Fruit fly (Drosophila melanogaster) whole organism, embryonic: ENCODE measurements around the gene CG31244.

Experiments
- Blimp-1 ChIP-seq: fragments of 200-800 bp; sonication (Bioruptor generic); optimal IDR thresholded peaks from 3 replicates; lab custom pipeline; 2018; ENCODE audit warnings: missing biosample characterization, missing genetic modification characterization, mild to moderate bottlenecking, moderate library complexity, missing genetic modification reagents
- CG10366 ChIP-seq: fragments of 200-800 bp; sonication (Bioruptor generic); IDR thresholded peaks from 2 replicates; pipeline ENCODE4 v1.3.6; 2022; ENCODE audit warnings: missing biosample characterization, missing genetic modification characterization
- CG13624 ChIP-seq: fragments of 200-800 bp; sonication (Bioruptor generic); optimal IDR thresholded peaks from 2 replicates; lab custom pipeline; 2016; ENCODE audit warnings: missing biosample characterization, missing genetic modification characterization
- CG15601 ChIP-seq: fragments of 200-800 bp; sonication (Bioruptor generic); optimal IDR thresholded peaks from 3 replicates; lab custom pipeline; 2019; ENCODE audit warnings: missing biosample characterization, mild to moderate bottlenecking, missing genetic modification characterization, moderate library complexity
- CG16863 ChIP-seq: fragments of 200-800 bp; sonication (Bioruptor generic); optimal IDR thresholded peaks from 3 replicates; lab custom pipeline; 2016; ENCODE audit warnings: missing biosample characterization, missing genetic modification characterization
- CG17802 ChIP-seq: fragments of 200-800 bp; sonication (Bioruptor generic); optimal IDR thresholded peaks from 2 replicates; lab custom pipeline; 2018; ENCODE audit warnings: missing biosample characterization, mild to moderate bottlenecking, missing genetic modification characterization, moderate library complexity
- CG18476 ChIP-seq: fragments of 200-800 bp; sonication (Bioruptor generic); optimal IDR thresholded peaks from 2 replicates; lab custom pipeline; 2016; ENCODE audit warnings: missing biosample characterization, mild to moderate bottlenecking, missing genetic modification characterization
- CG32532 ChIP-seq: fragments of 200-800 bp; sonication (Bioruptor generic); IDR thresholded peaks from 2 replicates; pipeline ENCODE4 v1.3.6; 2022; ENCODE audit warnings: missing biosample characterization, missing genetic modification characterization
- CG32772 ChIP-seq: fragments of 200-800 bp; sonication (Bioruptor generic); IDR thresholded peaks from 2 replicates; pipeline ENCODE4 v1.3.6; 2022; ENCODE audit warnings: missing biosample characterization, missing genetic modification characterization
- CG3995 ChIP-seq: fragments of 200-800 bp; sonication (Bioruptor generic); optimal IDR thresholded peaks from 3 replicates; lab custom pipeline; 2016; ENCODE audit warnings: missing biosample characterization, missing genetic modification characterization
- CG7556 ChIP-seq: fragments of 200-800 bp; sonication (Bioruptor generic); optimal IDR thresholded peaks from 2 replicates; lab custom pipeline; 2017; ENCODE audit warnings: missing biosample characterization, mild to moderate bottlenecking, missing genetic modification characterization
- CG7963 ChIP-seq: fragments of 200-800 bp; sonication (Bioruptor generic); IDR thresholded peaks from 3 replicates; pipeline ENCODE4 v1.3.6; 2022; ENCODE audit warnings: missing biosample characterization, missing genetic modification characterization; ENCODE audit not compliant: partially characterized antibody
- CG8281 ChIP-seq: fragments of 200-800 bp; sonication (Bioruptor generic); optimal IDR thresholded peaks from 2 replicates; lab custom pipeline; 2018; ENCODE audit warnings: missing biosample characterization, mild to moderate bottlenecking, missing genetic modification characterization, moderate library complexity
- Chrac-16 ChIP-seq: fragments of 200-800 bp; sonication (Bioruptor generic); optimal IDR thresholded peaks from 3 replicates; lab custom pipeline; 2016; ENCODE audit warnings: missing biosample characterization, missing genetic modification characterization
- D ChIP-seq, 2 experiments: fragments of 200-800 bp in 1 of 2; fragments of >200 bp in 1 of 2; sonication (Bioruptor generic) in 1 of 2; optimal IDR thresholded peaks; 2 replicates in 1 of 2; 3 replicates in 1 of 2; lab custom pipeline; 2017; ENCODE audit warnings: mild to moderate bottlenecking in 1 of 2, missing biosample characterization in 1 of 2, missing genetic modification characterization in 1 of 2, missing genetic modification reagents in 1 of 2
- Fer1 ChIP-seq: fragments of 200-800 bp; sonication (Bioruptor generic); optimal IDR thresholded peaks from 2 replicates; lab custom pipeline; 2017; ENCODE audit warnings: missing biosample characterization, mild to moderate bottlenecking, missing genetic modification characterization
- Fer3 ChIP-seq: fragments of 200-800 bp; sonication (Bioruptor generic); optimal IDR thresholded peaks from 2 replicates; lab custom pipeline; 2018; ENCODE audit warnings: missing biosample characterization, mild to moderate bottlenecking, missing genetic modification characterization, moderate library complexity
- Hr3 ChIP-seq: fragments of 200-800 bp; sonication (Bioruptor generic); optimal IDR thresholded peaks from 3 replicates; lab custom pipeline; 2016; ENCODE audit warnings: missing biosample characterization, missing genetic modification characterization
- Mes4 ChIP-seq: fragments of 200-800 bp; sonication (Bioruptor generic); optimal IDR thresholded peaks from 2 replicates; lab custom pipeline; 2016; ENCODE audit warnings: missing biosample characterization, missing genetic modification characterization
- Vsx1 ChIP-seq: fragments of 200-800 bp; sonication (Bioruptor generic); optimal IDR thresholded peaks from 2 replicates; lab custom pipeline; 2017; ENCODE audit warnings: missing biosample characterization, mild to moderate bottlenecking, missing genetic modification characterization, missing genetic modification reagents
- bbx ChIP-seq: fragments of 200-800 bp; sonication (Bioruptor generic); IDR thresholded peaks from 2 replicates; pipeline ENCODE4 v1.3.6; 2022; ENCODE audit warnings: missing biosample characterization, missing genetic modification characterization; ENCODE audit not compliant: partially characterized antibody
- bigmax ChIP-seq: fragments of 200-800 bp; sonication (Bioruptor generic); optimal IDR thresholded peaks from 2 replicates; lab custom pipeline; 2018; ENCODE audit warnings: missing biosample characterization, mild to moderate bottlenecking, missing genetic modification characterization
- crc ChIP-seq: fragments of 200-800 bp; sonication (Bioruptor generic); optimal IDR thresholded peaks from 2 replicates; lab custom pipeline; 2016; ENCODE audit warnings: missing biosample characterization, missing genetic modification characterization
- crol ChIP-seq: fragments of 200-800 bp; sonication (Bioruptor generic); IDR thresholded peaks from 2 replicates; pipeline ENCODE4 v1.3.6; 2022; ENCODE audit warnings: missing biosample characterization, missing genetic modification characterization
- dan ChIP-seq: fragments of 200-800 bp; sonication (Bioruptor generic); IDR thresholded peaks from 2 replicates; pipeline ENCODE4 v1.3.6; 2022; ENCODE audit warnings: missing biosample characterization, missing genetic modification characterization
- disco-r ChIP-seq: fragments of 200-800 bp; sonication (Bioruptor generic); optimal IDR thresholded peaks from 2 replicates; lab custom pipeline; 2016; ENCODE audit warnings: missing biosample characterization, missing genetic modification characterization
- ems ChIP-seq: fragments of 200-800 bp; sonication (Bioruptor generic); optimal IDR thresholded peaks from 3 replicates; lab custom pipeline; 2016; ENCODE audit warnings: missing biosample characterization, missing genetic modification characterization
- en ChIP-seq: fragments of 200-800 bp; sonication (Bioruptor generic); optimal IDR thresholded peaks from 2 replicates; lab custom pipeline; 2016; ENCODE audit warnings: missing biosample characterization, missing genetic modification characterization
- fd96Cb ChIP-seq: fragments of 200-800 bp; sonication (Bioruptor generic); optimal IDR thresholded peaks from 2 replicates; lab custom pipeline; 2018; ENCODE audit warnings: missing biosample characterization, mild to moderate bottlenecking, missing genetic modification characterization, moderate library complexity
- gem ChIP-seq: fragments of 200-800 bp; sonication (Bioruptor generic); optimal IDR thresholded peaks from 2 replicates; lab custom pipeline; 2019; ENCODE audit warnings: missing biosample characterization, mild to moderate bottlenecking, missing genetic modification characterization, moderate library complexity
- grn ChIP-seq: fragments of 200-800 bp; sonication (Bioruptor generic); optimal IDR thresholded peaks from 3 replicates; lab custom pipeline; 2017; ENCODE audit warnings: missing biosample characterization, missing genetic modification characterization
- hb ChIP-seq: fragments of 200-800 bp; sonication (Bioruptor generic); IDR thresholded peaks from 3 replicates; pipeline ENCODE4 v1.3.6; 2022; ENCODE audit warnings: missing biosample characterization, missing genetic modification characterization; ENCODE audit not compliant: partially characterized antibody
- inv ChIP-seq: fragments of 200-800 bp; sonication (Bioruptor generic); IDR thresholded peaks from 2 replicates; pipeline ENCODE4 v1.3.6; 2022; ENCODE audit warnings: missing biosample characterization, missing genetic modification characterization; ENCODE audit not compliant: partially characterized antibody
- jing ChIP-seq: fragments of 200-800 bp; sonication (Bioruptor generic); optimal IDR thresholded peaks from 2 replicates; lab custom pipeline; 2018; ENCODE audit warnings: missing biosample characterization, mild to moderate bottlenecking, missing genetic modification characterization
- knrl ChIP-seq: fragments of 200-800 bp; sonication (Bioruptor generic); IDR thresholded peaks from 3 replicates; pipeline ENCODE4 v1.3.6; 2022; ENCODE audit warnings: missing biosample characterization, missing genetic modification characterization; ENCODE audit not compliant: partially characterized antibody
- lmd ChIP-seq: fragments of 200-800 bp; sonication (Bioruptor generic); IDR thresholded peaks from 2 replicates; pipeline ENCODE4 v1.3.6; 2022; ENCODE audit warnings: missing biosample characterization, missing genetic modification characterization
- lov ChIP-seq, 2 experiments: fragments of 200-800 bp in 1 of 2; fragments of >200 bp in 1 of 2; sonication (Bioruptor generic) in 1 of 2; IDR thresholded peaks in 1 of 2; optimal IDR thresholded peaks in 1 of 2; 2 replicates in 1 of 2; 3 replicates in 1 of 2; pipeline versions ENCODE4 v1.3.6 to Lab custom; 2017 to 2022; ENCODE audit warnings: missing biosample characterization in 1 of 2, missing genetic modification characterization in 1 of 2
- mam ChIP-seq: fragments of 200-800 bp; sonication (Bioruptor generic); optimal IDR thresholded peaks from 3 replicates; lab custom pipeline; 2016; ENCODE audit warnings: missing biosample characterization, missing genetic modification characterization
- nerfin-1 ChIP-seq: fragments of 200-800 bp; sonication (Bioruptor generic); optimal IDR thresholded peaks from 3 replicates; lab custom pipeline; 2019; ENCODE audit warnings: missing biosample characterization, mild to moderate bottlenecking, missing genetic modification characterization, moderate library complexity
- odd ChIP-seq: fragments of 200-800 bp; sonication (Bioruptor generic); optimal IDR thresholded peaks from 2 replicates; lab custom pipeline; 2017; ENCODE audit warnings: missing biosample characterization, mild to moderate bottlenecking, missing genetic modification characterization
- pnt ChIP-seq: fragments of 200-800 bp; sonication (Bioruptor generic); optimal IDR thresholded peaks from 3 replicates; lab custom pipeline; 2016; ENCODE audit warnings: missing biosample characterization, missing genetic modification characterization
- row ChIP-seq: fragments of 200-800 bp; sonication (Bioruptor generic); IDR thresholded peaks from 3 replicates; pipeline ENCODE4 v1.3.6; 2022; ENCODE audit warnings: missing biosample characterization, missing genetic modification characterization
- salm ChIP-seq: fragments of 200-800 bp; sonication (Bioruptor generic); optimal IDR thresholded peaks from 2 replicates; lab custom pipeline; 2018; ENCODE audit warnings: missing biosample characterization, mild to moderate bottlenecking, missing genetic modification characterization
- seq ChIP-seq: fragments of 200-800 bp; sonication (Bioruptor generic); IDR thresholded peaks from 2 replicates; pipeline ENCODE4 v1.3.6; 2022; ENCODE audit warnings: missing biosample characterization, missing genetic modification characterization
- tll ChIP-seq, 2 experiments: fragments of 200-800 bp in 1 of 2; fragments of >200 bp in 1 of 2; sonication (Bioruptor generic) in 1 of 2; optimal IDR thresholded peaks; 2 replicates each; lab custom pipeline; 2017 to 2019; ENCODE audit warnings: missing biosample characterization in 2 of 2, missing genetic modification characterization in 2 of 2, mild to moderate bottlenecking in 1 of 2, moderate library complexity in 1 of 2
- trh ChIP-seq: fragments of 200-800 bp; sonication (Bioruptor generic); optimal IDR thresholded peaks from 2 replicates; lab custom pipeline; 2016; ENCODE audit warnings: missing biosample characterization, missing genetic modification characterization
- unpg ChIP-seq: fragments of 200-800 bp; sonication (Bioruptor generic); optimal IDR thresholded peaks from 3 replicates; lab custom pipeline; 2018; ENCODE audit warnings: missing biosample characterization, mild to moderate bottlenecking, missing genetic modification characterization, moderate library complexity
- wdn ChIP-seq: fragments of 200-800 bp; sonication (Bioruptor generic); IDR thresholded peaks from 2 replicates; pipeline ENCODE4 v1.3.6; 2022; ENCODE audit warnings: missing biosample characterization, missing genetic modification characterization
- zfh1 ChIP-seq: fragments of 200-800 bp; sonication (Bioruptor generic); IDR thresholded peaks from 3 replicates; pipeline ENCODE4 v1.3.6; 2022; ENCODE audit warnings: missing biosample characterization, missing genetic modification characterization

CG31244 gene

dm6 chr3R:19403096-19403515 lies 4.7 kb upstream of the CG31244 start, which contains the start of the genes Ino80 and Aptx (continued):
- TF ChIP-seq CG3995 (peak; percentile 69), CG15601 (tag; lab: Kevin White, UChicago) (peak; percentile 86), knrl (GFP tag; lab: Robert Waterston, UW) (peak; percentile 97), dan (peak; percentile 71; the same call in 1 of the 2 replicates), seq (GFP tag; lab: Robert Waterston, UW) (peak; percentile 91), Chrac-16 (GFP tag; lab: Kevin White, UChicago) (peak; percentile 97), CG18476 (GFP tag; lab: Kevin White, UChicago) (peak; percentile 94), crc (GFP tag; lab: Kevin White, UChicago) (peak; percentile 70), ems (peak; percentile 96), unpg (peak; percentile 96), row (GFP tag; lab: Robert Waterston, UW) (peak; percentile 97), grn (GFP tag; lab: Kevin White, UChicago) (peak; percentile 57), nerfin-1 (tag; lab: Kevin White, UChicago) (no peak), jing (GFP tag; lab: Kevin White, UChicago) (peak; percentile 90), bbx (GFP tag; lab: Robert Waterston, UW) (peak; percentile 97), hb (GFP tag; lab: Robert Waterston, UW) (peak; percentile 90), Blimp-1 (GFP tag; lab: Kevin White, UChicago) (peak; percentile 92), disco-r (GFP tag; lab: Kevin White, UChicago) (peak; percentile 81), Mes4 (GFP tag; lab: Kevin White, UChicago) (peak; percentile 88), tll (GFP tag; optimal IDR thresholded peaks at IDR 0.05; lab: Kevin White, UChicago) (peak; percentile 41 to 61), zfh1 (GFP tag; lab: Robert Waterston, UW) (peak; percentile 95), gem (tag; lab: Kevin White, UChicago) (peak; percentile 97), CG7963 (GFP tag; lab: Robert Waterston, UW) (peak; percentile 93), CG8281 (peak; percentile 72), CG16863 (GFP tag; lab: Kevin White, UChicago) (peak; percentile 95), Fer1 (no peak), D (optimal IDR thresholded peaks at IDR 0.05; lab: Kevin White, UChicago) (no peak), D (GFP tag; optimal IDR thresholded peaks at IDR 0.05; lab: Kevin White, UChicago) (peak; percentile 90), CG7556 (GFP tag; lab: Kevin White, UChicago) (peak; percentile 92), odd (GFP tag; lab: Kevin White, UChicago) (no peak), inv (GFP tag; lab: Robert Waterston, UW) (peak; percentile 95), pnt (GFP tag; lab: Kevin White, UChicago) (peak; percentile 92), CG13624 (peak; percentile 95), wdn (peak; percentile 89), fd96Cb (peak; percentile 93), CG17802 (peak; percentile 70), en (GFP tag; lab: Kevin White, UChicago) (peak; percentile 74), lmd (peak; percentile 95), CG10366 (peak; percentile 93), lov (optimal IDR thresholded peaks at IDR 0.05; lab: Kevin White, UChicago) (no peak), lov (GFP tag; IDR thresholded peaks at IDR 0.05; lab: Robert Waterston, UW) (peak; percentile 87), crol (GFP tag; lab: Robert Waterston, UW) (peak; percentile 47; the same call in 1 of the 2 replicates), Vsx1 (GFP tag; lab: Kevin White, UChicago) (no peak), Hr3 (GFP tag; lab: Kevin White, UChicago) (peak; percentile 97), Fer3 (tag; lab: Kevin White, UChicago) (peak; percentile 91), bigmax (GFP tag; lab: Kevin White, UChicago) (peak; percentile 54), salm (tag; lab: Kevin White, UChicago) (peak; percentile 78), CG32532 (GFP tag; lab: Robert Waterston, UW) (peak; percentile 96), mam (GFP tag; lab: Kevin White, UChicago) (peak; percentile 91), CG32772 (GFP tag; lab: Robert Waterston, UW) (peak; percentile 95), trh (GFP tag; lab: Kevin White, UChicago) (peak; percentile 90)
